In genomic region chr2L:16719643-16720515, dm6 we compare ENCODE assay signal across 1 fruit fly cellular context.
TF ChIP-seq lines count a peak whose summit lies in the region.

Gene Cyt-c-p (plus strand): TSS chr2L:16719932.

TF ChIP-seq in whole organism, embryonic, 481 proteins besides CTCF, POLR2A, EP300 and RAD21 (continued from another document):
- TF ChIP-seq HLH4C (GFP tag; IDR thresholded peaks at IDR 0.05; lab: Robert Waterston, UW; ENCODE audit: partially characterized antibody), result peak; percentile 44; the same call in 1 of the 3 replicates
- TF ChIP-seq ssp (GFP tag; IDR thresholded peaks at IDR 0.05; lab: Robert Waterston, UW), result no peak
- no peak for TF ChIP-seq Ada2b (GFP tag; IDR thresholded peaks at IDR 0.05; lab: Robert Waterston, UW)
- no peak for TF ChIP-seq Kr (GFP tag; optimal IDR thresholded peaks at IDR 0.05; lab: Kevin White, UChicago)
- TF ChIP-seq HLH3B (GFP tag; IDR thresholded peaks at IDR 0.05; lab: Robert Waterston, UW), result no peak
- TF ChIP-seq inv (GFP tag; IDR thresholded peaks at IDR 0.05; lab: Robert Waterston, UW; ENCODE audit: partially characterized antibody), result peak; percentile 46; the same call in 1 of the 2 replicates
- peak; percentile 6 for TF ChIP-seq gcm2 (GFP tag; optimal IDR thresholded peaks at IDR 0.05; lab: Kevin White, UChicago)
- TF ChIP-seq Optix (GFP tag; IDR thresholded peaks at IDR 0.05; lab: Robert Waterston, UW), result no peak
- peak; percentile 40 to 71 for TF ChIP-seq Trl (optimal IDR thresholded peaks at IDR 0.05; lab: Kevin White, UChicago)
- TF ChIP-seq Trl (GFP tag; optimal IDR thresholded peaks at IDR 0.05; lab: Kevin White, UChicago), result peak; percentile 8
- peak; percentile 12; the same call in 1 of the 3 replicates for TF ChIP-seq dysf (GFP tag; IDR thresholded peaks at IDR 0.05; lab: Robert Waterston, UW)
- TF ChIP-seq CG13123 (GFP tag; optimal IDR thresholded peaks at IDR 0.05; lab: Kevin White, UChicago), result no peak
- no peak for TF ChIP-seq CG4404 (GFP tag; IDR thresholded peaks at IDR 0.05; lab: Robert Waterston, UW)
- no peak for TF ChIP-seq pum (GFP tag; optimal IDR thresholded peaks at IDR 0.05; lab: Kevin White, UChicago)
- peak; percentile 55 for TF ChIP-seq CG1603 (tag; optimal IDR thresholded peaks at IDR 0.05; lab: Kevin White, UChicago)
- no peak for TF ChIP-seq dan (GFP tag; IDR thresholded peaks at IDR 0.05; lab: Robert Waterston, UW)
- no peak for TF ChIP-seq Atf3 (GFP tag; optimal IDR thresholded peaks at IDR 0.05; lab: Kevin White, UChicago)
- TF ChIP-seq gcm (GFP tag; optimal IDR thresholded peaks at IDR 0.05; lab: Kevin White, UChicago), result peak; percentile 40
- TF ChIP-seq Drgx (GFP tag; IDR thresholded peaks at IDR 0.05; lab: Robert Waterston, UW), result no peak
- no peak for TF ChIP-seq bigmax (GFP tag; optimal IDR thresholded peaks at IDR 0.05; lab: Kevin White, UChicago)
- no peak for TF ChIP-seq ato (GFP tag; IDR thresholded peaks at IDR 0.05; lab: Robert Waterston, UW; ENCODE audit: partially characterized antibody)
- TF ChIP-seq stc (GFP tag; IDR thresholded peaks at IDR 0.05; lab: Robert Waterston, UW), result no peak
- TF ChIP-seq CG10654 (GFP tag; optimal IDR thresholded peaks at IDR 0.05; lab: Kevin White, UChicago), result no peak
- TF ChIP-seq CG8478 (optimal IDR thresholded peaks at IDR 0.05; lab: Kevin White, UChicago), result no peak
- TF ChIP-seq CG11247 (GFP tag; IDR thresholded peaks at IDR 0.05; lab: Robert Waterston, UW), result no peak
- no peak for TF ChIP-seq CG5180 (GFP tag; optimal IDR thresholded peaks at IDR 0.05; lab: Kevin White, UChicago)
- TF ChIP-seq MESR4 (GFP tag; optimal IDR thresholded peaks at IDR 0.05; lab: Kevin White, UChicago), result peak; percentile 72
- no peak for TF ChIP-seq NK7.1 (GFP tag; optimal IDR thresholded peaks at IDR 0.05; lab: Kevin White, UChicago)
- no peak for TF ChIP-seq ind (GFP tag; optimal IDR thresholded peaks at IDR 0.05; lab: Kevin White, UChicago)
- peak; percentile 48 for TF ChIP-seq CG34224 (GFP tag; IDR thresholded peaks at IDR 0.05; lab: Robert Waterston, UW; ENCODE audit: partially characterized antibody)
- peak; percentile 11; the same call in 1 of the 2 replicates for TF ChIP-seq CG10321 (GFP tag; IDR thresholded peaks at IDR 0.05; lab: Robert Waterston, UW)
- TF ChIP-seq CG2712 (tag; optimal IDR thresholded peaks at IDR 0.05; lab: Kevin White, UChicago), result peak; percentile 61
- no peak for TF ChIP-seq CG10462 (GFP tag; optimal IDR thresholded peaks at IDR 0.05; lab: Kevin White, UChicago)
- TF ChIP-seq CG14965 (GFP tag; optimal IDR thresholded peaks at IDR 0.05; lab: Kevin White, UChicago; ENCODE audit: borderline replicate concordance), result no peak
- TF ChIP-seq Dip2 (GFP tag; IDR thresholded peaks at IDR 0.05; lab: Robert Waterston, UW), result no peak
- TF ChIP-seq gsb-n (tag; optimal IDR thresholded peaks at IDR 0.05; lab: Kevin White, UChicago), result peak; percentile 13
- TF ChIP-seq pho (GFP tag; optimal IDR thresholded peaks at IDR 0.05; lab: Kevin White, UChicago), result no peak
- no peak for TF ChIP-seq Ssrp (tag; optimal IDR thresholded peaks at IDR 0.05; lab: Kevin White, UChicago)
- no peak for TF ChIP-seq Xbp1 (GFP tag; optimal IDR thresholded peaks at IDR 0.05; lab: Kevin White, UChicago)
- TF ChIP-seq croc (GFP tag; conservative IDR thresholded peaks at IDR 0.05; lab: Robert Waterston, UW), result no peak
- TF ChIP-seq knrl (GFP tag; IDR thresholded peaks at IDR 0.05; lab: Robert Waterston, UW; ENCODE audit: partially characterized antibody), result peak; percentile 61
- TF ChIP-seq pnt (GFP tag; optimal IDR thresholded peaks at IDR 0.05; lab: Kevin White, UChicago), result no peak
- TF ChIP-seq mam (GFP tag; optimal IDR thresholded peaks at IDR 0.05; lab: Kevin White, UChicago), result peak; percentile 19
- no peak for TF ChIP-seq CG10565 (GFP tag; optimal IDR thresholded peaks at IDR 0.05; lab: Kevin White, UChicago)
- TF ChIP-seq phol (tag; optimal IDR thresholded peaks at IDR 0.05; lab: Kevin White, UChicago), result peak; percentile 77
- TF ChIP-seq Aef1 (GFP tag; IDR thresholded peaks at IDR 0.05; lab: Robert Waterston, UW), result no peak
- 0 out of 2 replicates have a peak, but pooled peaks have one; percentile 16 for TF ChIP-seq nerfin-2 (GFP tag; IDR thresholded peaks at IDR 0.05; lab: Robert Waterston, UW; ENCODE audit: partially characterized antibody)
- TF ChIP-seq Hsf (GFP tag; optimal IDR thresholded peaks at IDR 0.05; lab: Kevin White, UChicago), result peak; percentile 2
- TF ChIP-seq Fer3 (tag; optimal IDR thresholded peaks at IDR 0.05; lab: Kevin White, UChicago), result peak; percentile 44
- TF ChIP-seq sna (GFP tag; IDR thresholded peaks at IDR 0.05; lab: Robert Waterston, UW; ENCODE audit: partially characterized antibody), result 0 out of 2 replicates have a peak, but pooled peaks have one; percentile 41
- 0 out of 3 replicates have a peak, but pooled peaks have one; percentile 24 for TF ChIP-seq hb (GFP tag; IDR thresholded peaks at IDR 0.05; lab: Robert Waterston, UW; ENCODE audit: partially characterized antibody)
- peak; percentile 44; the same call in 2 of the 3 replicates for TF ChIP-seq row (GFP tag; IDR thresholded peaks at IDR 0.05; lab: Robert Waterston, UW)
- TF ChIP-seq tin (GFP tag; optimal IDR thresholded peaks at IDR 0.05; lab: Kevin White, UChicago), result no peak
